Worm (Caenorhabditis elegans): ENCODE measurements around the gene vab-8.

ce11 chrV:12167653-12168052 is 45.5 kb upstream of the vab-8 start, which contains the start of gene col-37:
- TF ChIP-seq nhr-80 (tag; optimal IDR thresholded peaks at IDR 0.05) (no peak), sptf-2 (GFP tag; optimal IDR thresholded peaks at IDR 0.05) (no peak), nhr-120 (GFP tag; IDR thresholded peaks at IDR 0.05) (no peak), sea-2 (GFP tag; IDR thresholded peaks at IDR 0.05) (no peak), aptf-3 (GFP tag; IDR thresholded peaks at IDR 0.05) (no peak), ceh-58 (GFP tag; IDR thresholded peaks at IDR 0.05) (no peak), snpc-3.4 (tag; optimal IDR thresholded peaks at IDR 0.05) (no peak)

Data from whole organism, young adult.